Worm (Caenorhabditis elegans) whole organism, L3 larva: ENCODE results near the gene rpc-25.

Experiments
- aly-2 ChIP-seq: fragments of 150-350 bp; optimal IDR thresholded peaks from 2 replicates; lab custom pipeline; 2014; ENCODE audit warnings: missing biosample characterization, missing genetic modification characterization
- ama-1 ChIP-seq: fragments of 150-350 bp; optimal IDR thresholded peaks from 2 replicates; lab custom pipeline; 2018
- ceh-28 ChIP-seq: fragments of 150-350 bp; optimal IDR thresholded peaks from 2 replicates; lab custom pipeline; 2014; ENCODE audit warnings: missing biosample characterization, missing genetic modification reagents, missing genetic modification characterization
- egl-27 ChIP-seq: sonication (generic microtip); optimal IDR thresholded peaks from 4 replicates; lab custom pipeline; 2017; ENCODE audit warnings: missing biosample characterization, missing genetic modification reagents, missing genetic modification characterization
- lin-39 ChIP-seq: fragments of 150-350 bp; optimal IDR thresholded peaks from 2 replicates; lab custom pipeline; 2018; ENCODE audit warnings: missing biosample characterization, missing genetic modification reagents, missing genetic modification characterization
- nhr-28 ChIP-seq: fragments of 150-350 bp; optimal IDR thresholded peaks from 2 replicates; lab custom pipeline; 2014; ENCODE audit warnings: missing biosample characterization, missing genetic modification characterization
- nhr-43 ChIP-seq: sonication (generic microtip); optimal IDR thresholded peaks from 2 replicates; lab custom pipeline; 2016; ENCODE audit warnings: mild to moderate bottlenecking, missing genetic modification characterization, missing compliant biosample characterization; ENCODE audit not compliant: poor library complexity, severe bottlenecking
- pqm-1 ChIP-seq: fragments of 150-350 bp; optimal IDR thresholded peaks from 2 replicates; lab custom pipeline; 2017; ENCODE audit warnings: missing biosample characterization, missing genetic modification characterization, inconsistent platforms
- snpc-4 ChIP-seq: fragments of 150-350 bp; optimal IDR thresholded peaks from 2 replicates; lab custom pipeline; 2014; ENCODE audit warnings: missing biosample characterization, missing genetic modification characterization
- tbx-2 ChIP-seq: sonication (generic microtip); optimal IDR thresholded peaks from 2 replicates; lab custom pipeline; 2016; ENCODE audit warnings: mild to moderate bottlenecking, missing genetic modification characterization, missing compliant biosample characterization

DNA sequence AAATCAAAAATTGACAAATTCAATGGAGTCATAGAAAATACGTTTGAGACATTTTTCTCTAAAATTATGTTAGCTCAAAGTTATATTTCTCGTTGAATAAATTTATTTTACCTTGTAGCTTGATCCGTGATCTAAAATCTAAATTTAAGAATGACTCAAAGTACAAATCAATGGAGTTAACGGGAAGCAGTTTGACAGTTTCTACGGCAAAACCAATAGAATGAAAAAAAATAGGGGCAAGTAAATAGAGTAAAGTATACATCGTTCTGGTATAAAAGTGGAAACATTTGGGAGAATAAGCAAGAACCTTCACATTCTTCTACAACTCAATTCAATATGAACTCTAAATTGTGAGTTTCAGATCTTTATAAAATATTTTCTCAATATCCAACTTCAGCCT, 24.5 kb upstream of the rpc-25 start, which contains the start of gene fipr-6:
- TF ChIP-seq aly-2 (no peak), ceh-28 (tag; lab: Kevin White, UChicago) (no peak), lin-39 (tag; lab: Kevin White, UChicago) (no peak), ama-1 (no peak), pqm-1 (tag; lab: Kevin White, UChicago) (no peak), tbx-2 (tag; lab: Kevin White, UChicago) (no peak), nhr-28 (tag; lab: Kevin White, UChicago) (no peak), snpc-4 (no peak), egl-27 (tag; lab: Kevin White, UChicago) (no peak), nhr-43 (tag; lab: Kevin White, UChicago) (no peak)
